Worm (Caenorhabditis elegans) whole organism, L3 larva: ENCODE results near the gene trm-2A.

Experiments used
- R02D3.7 ChIP-seq: fragments of 150-350 bp; optimal IDR thresholded peaks from 2 replicates; lab custom pipeline; 2014; ENCODE audit warnings: missing biosample characterization, missing genetic modification characterization
- ama-1 ChIP-seq: fragments of 150-350 bp; optimal IDR thresholded peaks from 2 replicates; lab custom pipeline; 2018
- ceh-28 ChIP-seq: fragments of 150-350 bp; optimal IDR thresholded peaks from 2 replicates; lab custom pipeline; 2014; ENCODE audit warnings: missing biosample characterization, missing genetic modification reagents, missing genetic modification characterization
- ceh-82 ChIP-seq: fragments of 150-350 bp; optimal IDR thresholded peaks from 2 replicates; lab custom pipeline; 2014; ENCODE audit warnings: missing biosample characterization, missing genetic modification characterization
- ceh-9 ChIP-seq: sonication (generic microtip); optimal IDR thresholded peaks from 2 replicates; lab custom pipeline; 2018; ENCODE audit warnings: missing biosample characterization, missing genetic modification characterization
- egl-5 ChIP-seq: fragments of 150-350 bp; optimal IDR thresholded peaks from 2 replicates; lab custom pipeline; 2017; ENCODE audit warnings: missing biosample characterization, missing genetic modification reagents, missing genetic modification characterization, inconsistent platforms
- elt-2 ChIP-seq: sonication (generic microtip); optimal IDR thresholded peaks from 2 replicates; lab custom pipeline; 2016; ENCODE audit warnings: missing genetic modification reagents, mild to moderate bottlenecking, missing genetic modification characterization, missing compliant biosample characterization
- elt-3 ChIP-seq, 3 experiments: fragments of 150-350 bp in 1 of 3; sonication (generic microtip) in 2 of 3; optimal IDR thresholded peaks; 2 replicates in 2 of 3; 4 replicates in 1 of 3; lab custom pipeline; 2014 to 2017; ENCODE audit warnings: missing biosample characterization in 3 of 3, missing genetic modification characterization in 3 of 3
- fkh-10 ChIP-seq: sonication (generic microtip); optimal IDR thresholded peaks from 2 replicates; lab custom pipeline; 2017; ENCODE audit warnings: missing biosample characterization, missing genetic modification reagents, missing genetic modification characterization
- fkh-2 ChIP-seq: fragments of 150-350 bp; optimal IDR thresholded peaks from 2 replicates; lab custom pipeline; 2014; ENCODE audit warnings: missing biosample characterization, missing genetic modification reagents, missing genetic modification characterization
- fos-1 ChIP-seq: fragments of 150-350 bp; optimal IDR thresholded peaks from 2 replicates; lab custom pipeline; 2014; ENCODE audit warnings: missing biosample characterization, missing genetic modification characterization
- hmg-11 ChIP-seq: sonication (generic microtip); optimal IDR thresholded peaks from 2 replicates; lab custom pipeline; 2016; ENCODE audit warnings: missing genetic modification characterization, missing compliant biosample characterization
- jun-1 ChIP-seq: fragments of 150-350 bp; optimal IDR thresholded peaks from 2 replicates; lab custom pipeline; 2014; ENCODE audit warnings: missing biosample characterization, missing genetic modification reagents, missing genetic modification characterization
- lin-15B ChIP-seq: fragments of 150-350 bp; optimal IDR thresholded peaks from 2 replicates; lab custom pipeline; 2014; ENCODE audit warnings: missing biosample characterization, missing genetic modification characterization
- lin-39 ChIP-seq: fragments of 150-350 bp; optimal IDR thresholded peaks from 2 replicates; lab custom pipeline; 2018; ENCODE audit warnings: missing biosample characterization, missing genetic modification reagents, missing genetic modification characterization
- mdl-1 ChIP-seq: fragments of 150-350 bp; optimal IDR thresholded peaks from 2 replicates; lab custom pipeline; 2014; ENCODE audit warnings: missing biosample characterization, missing genetic modification characterization
- mml-1 ChIP-seq: fragments of 150-350 bp; sonication (generic microtip); optimal IDR thresholded peaks from 3 replicates; lab custom pipeline; 2014; ENCODE audit warnings: missing biosample characterization, missing genetic modification characterization
- nfya-1 ChIP-seq: sonication (generic microtip); optimal IDR thresholded peaks from 2 replicates; lab custom pipeline; 2017; ENCODE audit warnings: missing genetic modification characterization, mild to moderate bottlenecking, missing compliant biosample characterization, antibody characterized with exemption, moderate library complexity; ENCODE audit not compliant: insufficient read depth
- nhr-11 ChIP-seq: fragments of 150-350 bp; optimal IDR thresholded peaks from 2 replicates; lab custom pipeline; 2014; ENCODE audit warnings: missing biosample characterization, missing genetic modification characterization
- nhr-23 ChIP-seq: fragments of 150-350 bp; optimal IDR thresholded peaks from 2 replicates; lab custom pipeline; 2014; ENCODE audit warnings: missing biosample characterization, missing genetic modification reagents, missing genetic modification characterization
- nhr-25 ChIP-seq: sonication (generic microtip); optimal IDR thresholded peaks from 2 replicates; lab custom pipeline; 2017; ENCODE audit warnings: missing biosample characterization, missing genetic modification characterization
- nhr-43 ChIP-seq: sonication (generic microtip); optimal IDR thresholded peaks from 2 replicates; lab custom pipeline; 2016; ENCODE audit warnings: mild to moderate bottlenecking, missing genetic modification characterization, missing compliant biosample characterization; ENCODE audit not compliant: poor library complexity, severe bottlenecking
- nhr-67 ChIP-seq: fragments of 150-350 bp; optimal IDR thresholded peaks from 2 replicates; lab custom pipeline; 2014; ENCODE audit warnings: missing biosample characterization, missing genetic modification characterization
- pha-4 ChIP-seq: fragments of 150-350 bp; optimal IDR thresholded peaks from 2 replicates; lab custom pipeline; 2014; ENCODE audit warnings: missing biosample characterization, missing genetic modification reagents, missing genetic modification characterization
- pqm-1 ChIP-seq: fragments of 150-350 bp; optimal IDR thresholded peaks from 2 replicates; lab custom pipeline; 2017; ENCODE audit warnings: missing biosample characterization, missing genetic modification characterization, inconsistent platforms
- skn-1 ChIP-seq: fragments of 150-350 bp; optimal IDR thresholded peaks from 2 replicates; lab custom pipeline; 2014; ENCODE audit warnings: missing biosample characterization, missing genetic modification characterization
- snpc-4 ChIP-seq: fragments of 150-350 bp; optimal IDR thresholded peaks from 2 replicates; lab custom pipeline; 2014; ENCODE audit warnings: missing biosample characterization, missing genetic modification characterization
- tbx-2 ChIP-seq: sonication (generic microtip); optimal IDR thresholded peaks from 2 replicates; lab custom pipeline; 2016; ENCODE audit warnings: mild to moderate bottlenecking, missing genetic modification characterization, missing compliant biosample characterization
- unc-62 ChIP-seq: fragments of 150-350 bp; sonication (generic microtip); optimal IDR thresholded peaks from 4 replicates; lab custom pipeline; 2014; ENCODE audit warnings: missing biosample characterization, missing genetic modification reagents, missing genetic modification characterization
- zag-1 ChIP-seq: fragments of 150-350 bp; optimal IDR thresholded peaks from 2 replicates; lab custom pipeline; 2014; ENCODE audit warnings: missing biosample characterization, missing genetic modification characterization
- ztf-11 ChIP-seq: fragments of 150-350 bp; optimal IDR thresholded peaks from 2 replicates; lab custom pipeline; 2014; ENCODE audit warnings: missing biosample characterization, missing genetic modification characterization

The trm-2A gene

DNA sequence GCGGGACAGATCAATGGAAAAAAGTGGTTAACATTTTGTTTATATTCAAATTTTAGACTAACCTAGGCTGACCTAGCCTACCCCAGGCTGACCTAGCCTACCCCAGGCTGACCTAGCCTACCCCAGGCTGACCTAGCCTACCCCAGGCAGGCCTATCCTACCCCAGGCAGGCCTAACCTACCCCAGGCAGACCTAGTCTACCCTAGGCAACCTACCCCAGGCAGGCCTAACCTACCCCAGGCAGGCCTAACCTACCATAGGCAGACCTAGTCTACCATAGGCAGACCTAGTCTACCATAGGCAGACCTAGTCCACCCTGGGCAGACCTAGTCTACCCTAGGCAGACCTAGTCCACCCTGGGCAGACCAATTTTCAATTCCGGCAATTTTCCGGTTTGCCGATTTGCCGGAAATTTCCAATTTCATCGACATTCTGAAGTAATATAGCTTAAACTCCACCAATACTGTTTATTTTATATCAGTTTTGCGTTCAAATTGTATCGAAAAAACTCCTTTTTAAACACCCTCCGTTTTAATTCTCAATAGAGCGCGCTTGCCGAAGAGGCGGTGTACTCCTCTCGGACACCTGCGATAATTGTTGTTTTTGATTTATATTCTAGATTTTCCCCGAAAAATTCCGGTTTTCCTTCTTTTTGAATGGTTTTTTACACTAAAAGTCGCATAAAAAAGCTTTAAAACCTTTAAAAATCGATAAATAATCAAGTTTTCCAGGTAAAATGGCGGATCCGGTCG lies at the start of gene trm-2A:
Gene trm-2A, plus strand, starts transcription at position 732 of the 752 bp plus-strand sequence.
- TF ChIP-seq nhr-23 (tag; lab: Kevin White, UChicago) (peak; percentile 85), R02D3.7 (tag; lab: Kevin White, UChicago) (peak; percentile 37), nhr-25 (tag; lab: Kevin White, UChicago) (peak; percentile 56), nfya-1 (tag; lab: Kevin White, UChicago) (peak; percentile 81), ceh-9 (tag; lab: Kevin White, UChicago) (no peak), elt-2 (tag; lab: Kevin White, UChicago) (peak; percentile 33), hmg-11 (tag; lab: Kevin White, UChicago) (peak; percentile 58), lin-15B (tag; lab: Kevin White, UChicago) (peak; percentile 74), fkh-2 (tag; lab: Kevin White, UChicago) (no peak), tbx-2 (tag; lab: Kevin White, UChicago) (peak; percentile 4), fkh-10 (GFP tag; lab: Kevin White, UChicago) (peak; percentile 38), snpc-4 (tag; lab: Kevin White, UChicago) (peak; percentile 70), skn-1 (tag; lab: Kevin White, UChicago) (peak; percentile 34), ceh-82 (peak; percentile 8), mml-1 (tag; lab: Kevin White, UChicago) (no peak), jun-1 (no peak), pqm-1 (tag; lab: Kevin White, UChicago) (peak; percentile 24), lin-39 (tag; lab: Kevin White, UChicago) (peak; percentile 66), ztf-11 (tag; lab: Kevin White, UChicago) (no peak), elt-3 (tag; optimal IDR thresholded peaks at IDR 0.05; lab: Kevin White, UChicago) (no peak), pha-4 (tag; lab: Kevin White, UChicago) (peak; percentile 91), ceh-28 (tag; lab: Kevin White, UChicago) (peak; percentile 47), nhr-43 (tag; lab: Kevin White, UChicago) (peak; percentile 43), ama-1 (lab: Kevin White, UChicago) (peak; percentile 50)

DNA sequence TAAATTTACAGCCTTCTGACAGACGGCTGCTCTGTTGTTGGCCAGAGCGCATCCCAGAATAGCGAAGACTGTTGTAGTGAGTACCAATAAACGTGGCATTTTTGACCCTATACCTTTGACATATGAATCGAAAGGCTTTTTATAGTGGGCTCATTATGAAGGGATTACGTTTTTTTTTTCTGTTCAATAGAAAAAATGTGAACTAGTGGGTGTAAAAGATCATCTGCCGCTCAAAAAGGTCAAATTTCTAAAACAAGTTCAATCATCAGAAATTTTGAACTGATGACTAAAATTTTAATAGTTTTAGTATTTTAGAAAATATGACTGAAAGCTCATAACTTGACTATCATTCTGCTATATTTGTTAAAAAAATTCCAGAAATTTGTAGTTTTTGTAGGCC lies 49.8 kb upstream of the trm-2A start, which contains the start of gene K09C6.9:
Gene K09C6.9, minus strand, starts transcription at position 101 of the 400 bp plus-strand sequence.
- TF ChIP-seq fkh-10 (GFP tag; lab: Kevin White, UChicago) (no peak), fos-1 (tag; lab: Kevin White, UChicago) (no peak), zag-1 (tag; lab: Kevin White, UChicago) (no peak)

DNA sequence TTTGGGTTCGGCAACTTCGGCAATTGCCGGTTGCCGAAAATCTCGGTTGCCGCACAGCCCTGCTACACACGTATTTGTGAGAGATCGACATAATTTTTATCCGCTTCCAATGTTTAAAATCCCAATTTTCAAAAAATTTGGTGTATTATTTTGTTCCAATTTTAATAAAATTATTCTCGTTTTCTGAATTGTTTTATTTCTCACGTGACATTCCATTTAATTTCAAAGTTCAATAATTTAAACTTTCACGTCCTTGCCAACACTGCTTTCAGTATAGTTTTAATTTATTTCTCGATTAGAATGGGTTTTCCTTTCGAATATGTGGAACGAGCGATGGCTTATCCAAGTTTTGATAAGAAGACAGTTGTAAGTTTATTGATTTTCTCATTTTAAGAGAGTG lies 48.2 kb upstream of the trm-2A start, which contains the start of gene K09C6.2:
Gene K09C6.2, plus strand, starts transcription at position 301 of the 400 bp plus-strand sequence.
- TF ChIP-seq hmg-11 (tag; lab: Kevin White, UChicago), result no peak
- no peak for TF ChIP-seq mdl-1
- no peak for TF ChIP-seq elt-2 (tag; lab: Kevin White, UChicago)
- TF ChIP-seq pqm-1 (tag; lab: Kevin White, UChicago), result no peak
- no peak for TF ChIP-seq nhr-67 (tag; lab: Kevin White, UChicago)
- no peak for TF ChIP-seq jun-1
- TF ChIP-seq pha-4 (tag; lab: Kevin White, UChicago), result no peak
- TF ChIP-seq, all 47 proteins: peak for 0

DNA sequence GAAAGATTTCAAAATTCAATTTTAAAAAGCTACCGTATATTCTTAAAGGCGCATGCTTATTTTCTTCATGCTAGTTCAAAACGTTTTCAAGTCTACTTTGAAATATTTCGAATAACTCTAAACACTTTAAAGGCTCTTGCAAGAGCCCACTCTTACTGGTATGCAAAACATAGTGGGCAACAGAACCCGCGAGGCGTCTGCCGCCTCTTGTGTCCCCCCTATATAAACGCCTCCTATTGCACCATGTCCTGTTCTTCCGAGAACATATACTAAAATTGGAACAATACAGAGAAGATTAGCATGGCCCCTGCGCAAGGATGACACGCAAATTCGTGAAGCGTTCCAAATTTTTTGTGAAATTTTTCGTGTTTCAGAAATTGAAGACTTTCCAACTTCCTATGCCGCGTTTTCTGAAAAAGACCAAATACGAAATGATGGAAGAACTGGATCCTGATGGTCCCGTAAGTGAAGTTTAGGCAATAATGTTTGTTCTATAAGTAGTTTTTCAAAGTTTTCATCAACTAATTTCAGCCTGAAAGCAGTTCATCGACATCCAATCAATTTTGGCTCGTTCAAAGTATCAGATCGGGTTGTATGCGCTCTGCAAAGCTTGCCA lies 45.8 kb upstream of the trm-2A start:
- no peak for TF ChIP-seq ceh-28 (tag; lab: Kevin White, UChicago)
- TF ChIP-seq fkh-2 (tag; lab: Kevin White, UChicago), result no peak
- TF ChIP-seq egl-5 (tag; lab: Kevin White, UChicago), result no peak
- TF ChIP-seq pha-4 (tag; lab: Kevin White, UChicago), result no peak
- TF ChIP-seq nfya-1 (tag; lab: Kevin White, UChicago), result no peak
- TF ChIP-seq nhr-11 (tag; lab: Kevin White, UChicago), result no peak
- peak; percentile 84 for TF ChIP-seq snpc-4 (tag; lab: Kevin White, UChicago)

DNA sequence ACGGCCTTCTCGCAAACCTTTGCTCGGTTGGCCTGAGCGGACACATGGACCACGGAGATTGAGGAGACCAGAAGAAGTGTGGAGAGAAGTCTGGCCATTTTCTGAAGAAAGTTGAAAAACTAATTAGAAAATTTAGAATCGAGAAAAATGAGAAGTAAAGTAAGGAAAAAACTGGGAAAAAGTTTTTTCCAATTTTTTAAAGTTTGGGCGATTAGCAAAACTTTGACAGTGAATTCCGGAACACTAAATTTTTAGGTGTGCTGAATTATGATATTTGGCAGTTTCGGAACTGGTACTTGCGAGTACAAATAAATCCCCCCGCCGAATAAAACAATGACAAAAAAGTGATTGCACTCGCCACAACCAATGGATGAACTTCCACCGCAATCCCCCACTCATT lies 38.0 kb upstream of the trm-2A start, which contains the start of gene T02B11.3:
Gene T02B11.3, minus strand, starts transcription at position 101 of the 400 bp plus-strand sequence.
- no peak for TF ChIP-seq mml-1 (tag; lab: Kevin White, UChicago)
- TF ChIP-seq unc-62, result no peak
- TF ChIP-seq nfya-1 (tag; lab: Kevin White, UChicago), result no peak
- no peak for TF ChIP-seq tbx-2 (tag; lab: Kevin White, UChicago)
